Worm (Caenorhabditis elegans) whole organism, midembryonic: Measurements from ENCODE around the gene T28C6.11.

Source experiments
- T22C8.4 ChIP-seq: fragments of 200-800 bp; sonication (Bioruptor generic); IDR thresholded peaks from 2 replicates; pipeline ENCODE4 v1.3.6; 2022; ENCODE audit warnings: missing genetic modification characterization, missing compliant biosample characterization
- cog-1 ChIP-seq: sonication (generic microtip); optimal IDR thresholded peaks from 2 replicates; lab custom pipeline; 2016; ENCODE audit warnings: missing genetic modification characterization, missing compliant biosample characterization
- flt-1 ChIP-seq: fragments of 200-800 bp; sonication (Bioruptor generic); IDR thresholded peaks from 2 replicates; pipeline ENCODE4 v1.3.6; 2022; ENCODE audit warnings: missing genetic modification characterization, missing compliant biosample characterization
- klf-2 ChIP-seq: fragments of 200-800 bp; sonication (Bioruptor generic); conservative IDR thresholded peaks from 2 replicates; pipeline ENCODE4 v1.3.6; 2022; ENCODE audit warnings: missing genetic modification reagents, missing genetic modification characterization, missing compliant biosample characterization
- med-1 ChIP-seq: sonication (generic microtip); optimal IDR thresholded peaks from 2 replicates; lab custom pipeline; 2017; ENCODE audit warnings: missing genetic modification characterization, mild to moderate bottlenecking, missing compliant biosample characterization, antibody characterized with exemption, missing genetic modification reagents; ENCODE audit not compliant: insufficient read depth
- ref-1 ChIP-seq: fragments of 200-800 bp; sonication (Bioruptor generic); conservative IDR thresholded peaks from 2 replicates; pipeline ENCODE4 v1.3.6; 2022; ENCODE audit warnings: missing genetic modification reagents, missing genetic modification characterization, missing compliant biosample characterization
- tab-1 ChIP-seq: fragments of 200-800 bp; sonication (Bioruptor generic); IDR thresholded peaks from 2 replicates; pipeline ENCODE4 v1.3.6; 2022; ENCODE audit warnings: missing genetic modification characterization, missing compliant biosample characterization
- ztf-23 ChIP-seq: fragments of 200-800 bp; sonication (Bioruptor generic); IDR thresholded peaks from 2 replicates; pipeline ENCODE4 v1.3.6; 2022; ENCODE audit warnings: missing genetic modification reagents, missing genetic modification characterization, missing compliant biosample characterization
- ztf-29 ChIP-seq: fragments of 200-800 bp; sonication (Bioruptor generic); IDR thresholded peaks from 2 replicates; pipeline ENCODE4 v1.3.6; 2022; ENCODE audit warnings: missing genetic modification reagents, missing genetic modification characterization, missing compliant biosample characterization

Gene T28C6.11

DNA sequence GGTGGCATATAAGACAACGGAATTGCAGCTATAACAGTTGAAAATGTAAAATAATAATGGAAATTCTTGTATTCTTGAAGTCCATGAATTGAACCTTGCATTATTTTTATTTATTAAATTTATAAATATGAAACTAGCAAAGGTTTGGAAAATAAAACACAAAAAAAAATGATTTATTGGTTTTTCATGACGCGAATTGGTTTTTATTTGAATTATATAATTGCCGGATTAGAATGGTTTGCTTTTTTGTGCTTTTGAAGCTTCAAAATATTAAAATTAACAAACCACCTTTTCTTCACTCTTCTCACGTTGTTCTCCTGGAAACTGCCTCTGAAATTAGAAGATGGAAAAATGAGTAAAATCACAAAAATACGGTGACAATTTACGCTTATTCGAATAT, 49.9 kb downstream of the T28C6.11 start, which contains the start of gene sru-35:
TSS of gene sru-35 (minus strand) at position 101 of the 400 bp plus-strand sequence.
- TF ChIP-seq flt-1 (GFP tag; lab: Robert Waterston, UW) = no peak
- TF ChIP-seq ref-1 = no peak
- no peak for TF ChIP-seq klf-2
- no peak for TF ChIP-seq cog-1 (tag; lab: Kevin White, UChicago)
- no peak for TF ChIP-seq ztf-29 (GFP tag; lab: Robert Waterston, UW)
- TF ChIP-seq T22C8.4 (GFP tag; lab: Robert Waterston, UW) = no peak
- no peak for TF ChIP-seq med-1 (GFP tag; lab: Kevin White, UChicago)
- no peak for TF ChIP-seq tab-1
- no peak for TF ChIP-seq ztf-23 (GFP tag; lab: Robert Waterston, UW)
